Worm (Caenorhabditis elegans) whole organism, late embryonic: ENCODE measurements around the gene K09C8.2.

Experiments used
- fkh-6 ChIP-seq: sonication (generic microtip); optimal IDR thresholded peaks from 2 replicates; lab custom pipeline; 2016; ENCODE audit warnings: missing genetic modification characterization, missing compliant biosample characterization
- lim-6 ChIP-seq: sonication (generic microtip); optimal IDR thresholded peaks from 2 replicates; lab custom pipeline; 2016; ENCODE audit warnings: missing genetic modification characterization, missing compliant biosample characterization
- nhr-11 ChIP-seq: fragments of 150-350 bp; optimal IDR thresholded peaks from 2 replicates; lab custom pipeline; 2014; ENCODE audit warnings: missing biosample characterization, missing genetic modification characterization
- tbx-2 ChIP-seq: sonication (generic microtip); optimal IDR thresholded peaks from 2 replicates; lab custom pipeline; 2016; ENCODE audit warnings: missing genetic modification characterization, missing compliant biosample characterization

DNA sequence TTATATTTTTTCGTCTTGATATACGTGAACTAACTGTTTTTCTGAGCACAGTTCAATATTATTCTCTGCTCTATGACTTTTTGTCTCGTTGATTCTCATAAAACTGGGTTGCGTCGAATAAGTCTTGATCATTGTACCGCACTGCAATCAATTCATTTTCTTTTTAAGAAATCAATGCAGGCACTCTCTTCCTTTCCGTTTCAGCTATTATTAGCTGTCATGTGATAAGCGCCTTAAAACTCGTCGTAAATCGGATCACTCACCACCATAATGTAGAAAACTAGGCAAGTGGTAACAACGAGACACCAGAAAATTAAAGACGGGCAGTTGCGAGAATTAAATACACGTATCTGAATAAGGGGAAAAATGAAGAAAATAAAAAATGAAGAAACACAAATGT, 48.2 kb downstream of the K09C8.2 start:
- TF ChIP-seq tbx-2 (tag; lab: Kevin White, UChicago) (no peak), nhr-11 (tag; lab: Kevin White, UChicago) (no peak), fkh-6 (no peak), lim-6 (no peak)
